Fruit fly (Drosophila melanogaster): ENCODE results near the gene Ddr.
A peak's percentile ranks its signal among the peaks of the same experiment; 100 is the strongest.

Gene Ddr

dm6 chr2L:6306895-6307294 lies 54.0 kb downstream of the Ddr start (continued):
- TF ChIP-seq CG14710 (tag; optimal IDR thresholded peaks at IDR 0.05) (no peak), Hmx (GFP tag; optimal IDR thresholded peaks at IDR 0.05) (no peak), lmd (GFP tag; IDR thresholded peaks at IDR 0.05) (0 out of 2 replicates have a peak, but pooled peaks have one; percentile 13), CG32767 (GFP tag; IDR thresholded peaks at IDR 0.05) (no peak), gro (GFP tag; optimal IDR thresholded peaks at IDR 0.05) (no peak), sens-2 (GFP tag; IDR thresholded peaks at IDR 0.05) (no peak), disco-r (GFP tag; optimal IDR thresholded peaks at IDR 0.05) (no peak), GATAe (GFP tag; conservative IDR thresholded peaks at IDR 0.05) (no peak), E2f1 (GFP tag; IDR thresholded peaks at IDR 0.05) (peak; percentile 10; the same call in 1 of the 2 replicates), psq (GFP tag; optimal IDR thresholded peaks at IDR 0.05) (no peak), CG9876 (GFP tag; optimal IDR thresholded peaks at IDR 0.05) (no peak), Ssrp (tag; optimal IDR thresholded peaks at IDR 0.05) (peak; percentile 12), CG5245 (GFP tag; optimal IDR thresholded peaks at IDR 0.05) (no peak), Antp (GFP tag; optimal IDR thresholded peaks at IDR 0.05) (no peak), CG1832 (GFP tag; optimal IDR thresholded peaks at IDR 0.05) (no peak), CG11398 (GFP tag; optimal IDR thresholded peaks at IDR 0.05) (no peak), z (GFP tag; IDR thresholded peaks at IDR 0.05) (no peak), HmgD (GFP tag; optimal IDR thresholded peaks at IDR 0.05) (no peak), CG17328 (GFP tag; IDR thresholded peaks at IDR 0.05) (no peak), Aef1 (GFP tag; IDR thresholded peaks at IDR 0.05) (no peak), maf-S (GFP tag; optimal IDR thresholded peaks at IDR 0.05) (no peak), CG8924 (tag; optimal IDR thresholded peaks at IDR 0.05) (no peak), pita (GFP tag; optimal IDR thresholded peaks at IDR 0.05) (no peak), Med (GFP tag) (peak; percentile 78), ab (GFP tag; optimal IDR thresholded peaks at IDR 0.05) (no peak), Xbp1 (GFP tag; optimal IDR thresholded peaks at IDR 0.05) (peak; percentile 34), Hmr (GFP tag; optimal IDR thresholded peaks at IDR 0.05) (no peak), TFAM (GFP tag; optimal IDR thresholded peaks at IDR 0.05) (no peak), CG6854 (GFP tag; optimal IDR thresholded peaks at IDR 0.05) (no peak), rib (GFP tag; IDR thresholded peaks at IDR 0.05) (no peak), CG8290 (GFP tag; optimal IDR thresholded peaks at IDR 0.05) (no peak), CG8290 (tag; optimal IDR thresholded peaks at IDR 0.05) (no peak), CG8478 (optimal IDR thresholded peaks at IDR 0.05) (no peak), CG7963 (GFP tag; IDR thresholded peaks at IDR 0.05; ENCODE audit: partially characterized antibody) (no peak), ATbp (GFP tag; optimal IDR thresholded peaks at IDR 0.05) (peak; percentile 32), amos (GFP tag; IDR thresholded peaks at IDR 0.05; ENCODE audit: partially characterized antibody) (no peak), ranshi (GFP tag; IDR thresholded peaks at IDR 0.05) (no peak), CG16815 (GFP tag; optimal IDR thresholded peaks at IDR 0.05) (no peak), jing (GFP tag; optimal IDR thresholded peaks at IDR 0.05) (no peak), CG31365 (tag; optimal IDR thresholded peaks at IDR 0.05) (no peak), gcm2 (GFP tag; optimal IDR thresholded peaks at IDR 0.05) (no peak), D (optimal IDR thresholded peaks at IDR 0.05) (no peak), D (GFP tag; optimal IDR thresholded peaks at IDR 0.05) (peak; percentile 23), trem (tag; optimal IDR thresholded peaks at IDR 0.05) (no peak), CG18476 (GFP tag; optimal IDR thresholded peaks at IDR 0.05) (no peak), CTCF (GFP tag; optimal IDR thresholded peaks at IDR 0.05) (no peak), tin (GFP tag; optimal IDR thresholded peaks at IDR 0.05) (peak; percentile 17), da (GFP tag; optimal IDR thresholded peaks at IDR 0.05) (no peak), chm (GFP tag; IDR thresholded peaks at IDR 0.05) (no peak), CG13296 (GFP tag; optimal IDR thresholded peaks at IDR 0.05) (no peak), Dll (GFP tag; IDR thresholded peaks at IDR 0.05; ENCODE audit: partially characterized antibody) (no peak), CG16779 (GFP tag; IDR thresholded peaks at IDR 0.05) (no peak), Awh (GFP tag; IDR thresholded peaks at IDR 0.05) (no peak), CG17912 (GFP tag; optimal IDR thresholded peaks at IDR 0.05) (no peak), CG30403 (GFP tag; optimal IDR thresholded peaks at IDR 0.05) (peak; percentile 34)

Data from whole organism, embryonic.